Worm (Caenorhabditis elegans) whole organism, midembryonic: ENCODE measurements around the gene srw-44.

ENCODE experiments used
- T22C8.4 ChIP-seq: fragments of 200-800 bp; sonication (Bioruptor generic); IDR thresholded peaks from 2 replicates; pipeline ENCODE4 v1.3.6; 2022; ENCODE audit warnings: missing genetic modification characterization, missing compliant biosample characterization
- cog-1 ChIP-seq: sonication (generic microtip); optimal IDR thresholded peaks from 2 replicates; lab custom pipeline; 2016; ENCODE audit warnings: missing genetic modification characterization, missing compliant biosample characterization
- flt-1 ChIP-seq: fragments of 200-800 bp; sonication (Bioruptor generic); IDR thresholded peaks from 2 replicates; pipeline ENCODE4 v1.3.6; 2022; ENCODE audit warnings: missing genetic modification characterization, missing compliant biosample characterization
- klf-2 ChIP-seq: fragments of 200-800 bp; sonication (Bioruptor generic); conservative IDR thresholded peaks from 2 replicates; pipeline ENCODE4 v1.3.6; 2022; ENCODE audit warnings: missing genetic modification reagents, missing genetic modification characterization, missing compliant biosample characterization
- med-1 ChIP-seq: sonication (generic microtip); optimal IDR thresholded peaks from 2 replicates; lab custom pipeline; 2017; ENCODE audit warnings: missing genetic modification characterization, mild to moderate bottlenecking, missing compliant biosample characterization, antibody characterized with exemption, missing genetic modification reagents; ENCODE audit not compliant: insufficient read depth
- ref-1 ChIP-seq: fragments of 200-800 bp; sonication (Bioruptor generic); conservative IDR thresholded peaks from 2 replicates; pipeline ENCODE4 v1.3.6; 2022; ENCODE audit warnings: missing genetic modification reagents, missing genetic modification characterization, missing compliant biosample characterization
- tab-1 ChIP-seq: fragments of 200-800 bp; sonication (Bioruptor generic); IDR thresholded peaks from 2 replicates; pipeline ENCODE4 v1.3.6; 2022; ENCODE audit warnings: missing genetic modification characterization, missing compliant biosample characterization
- ztf-23 ChIP-seq: fragments of 200-800 bp; sonication (Bioruptor generic); IDR thresholded peaks from 2 replicates; pipeline ENCODE4 v1.3.6; 2022; ENCODE audit warnings: missing genetic modification reagents, missing genetic modification characterization, missing compliant biosample characterization
- ztf-29 ChIP-seq: fragments of 200-800 bp; sonication (Bioruptor generic); IDR thresholded peaks from 2 replicates; pipeline ENCODE4 v1.3.6; 2022; ENCODE audit warnings: missing genetic modification reagents, missing genetic modification characterization, missing compliant biosample characterization

srw-44 gene

ce11 chrV:16728431-16728830 is 48.4 kb downstream of the srw-44 start, which contains the start of gene fbxa-127:
Gene fbxa-127, plus strand, starts transcription at chrV:16728731.
- TF ChIP-seq cog-1 (tag; lab: Kevin White, UChicago) (no peak), med-1 (GFP tag; lab: Kevin White, UChicago) (no peak), flt-1 (no peak), ref-1 (GFP tag; lab: Robert Waterston, UW) (no peak), ztf-23 (GFP tag; lab: Robert Waterston, UW) (no peak), tab-1 (GFP tag; lab: Robert Waterston, UW) (no peak), ztf-29 (GFP tag; lab: Robert Waterston, UW) (no peak), klf-2 (GFP tag; lab: Robert Waterston, UW) (no peak), T22C8.4 (no peak)

DNA sequence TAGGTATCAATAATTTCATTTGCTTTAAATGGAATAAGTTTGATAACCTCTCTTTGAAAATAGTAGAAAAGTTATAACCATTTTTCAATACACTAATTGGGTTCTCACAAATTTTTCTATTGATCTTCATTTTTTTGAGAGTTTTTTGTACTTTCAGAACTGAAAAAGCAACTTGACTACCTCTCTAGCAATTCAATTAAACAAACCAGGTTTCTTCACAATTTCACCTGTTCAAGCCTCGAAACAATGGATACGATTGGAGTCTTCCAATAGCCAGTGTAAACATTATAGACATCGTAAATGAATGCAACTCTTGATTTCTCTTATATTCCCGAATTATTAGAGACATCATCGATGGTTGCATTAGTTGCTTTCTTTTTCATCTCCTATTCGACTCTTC is 49.9 kb downstream of the srw-44 start, which contains the start of gene srz-99:
TSS of gene srz-99 (plus strand) at position 301 of the 400 bp plus-strand sequence.
- TF ChIP-seq ztf-29 (GFP tag; lab: Robert Waterston, UW) (no peak), tab-1 (GFP tag; lab: Robert Waterston, UW) (no peak), cog-1 (tag; lab: Kevin White, UChicago) (no peak), ztf-23 (GFP tag; lab: Robert Waterston, UW) (no peak), ref-1 (GFP tag; lab: Robert Waterston, UW) (no peak), med-1 (GFP tag; lab: Kevin White, UChicago) (no peak), klf-2 (GFP tag; lab: Robert Waterston, UW) (no peak), T22C8.4 (no peak), flt-1 (no peak)

- TF ChIP-seq flt-1 (no peak), tab-1 (GFP tag; lab: Robert Waterston, UW) (no peak), klf-2 (GFP tag; lab: Robert Waterston, UW) (no peak), ref-1 (GFP tag; lab: Robert Waterston, UW) (no peak)
These were observed 51.5 kb downstream of the srw-44 start, which contains the start of gene srz-100 for ce11 chrV:16731600-16731999. Gene srz-100, plus strand, starts transcription at chrV:16731900.
